Worm (Caenorhabditis elegans) whole organism, L2 larva: ENCODE data around the gene C44C10.12.

Source experiments
- C34F6.9 ChIP-seq: fragments of 150-350 bp; optimal IDR thresholded peaks from 2 replicates; lab custom pipeline; 2014; ENCODE audit warnings: missing biosample characterization, missing genetic modification characterization
- F13H6.1 ChIP-seq: sonication (generic microtip); optimal IDR thresholded peaks from 2 replicates; lab custom pipeline; 2016; ENCODE audit warnings: missing genetic modification characterization, missing compliant biosample characterization
- Y55F3AM.14 ChIP-seq: fragments of 200-800 bp; sonication (Bioruptor generic); optimal IDR thresholded peaks from 2 replicates; lab custom pipeline; 2018; ENCODE audit warnings: mild to moderate bottlenecking, missing genetic modification characterization, missing compliant biosample characterization
- alr-1 ChIP-seq: fragments of 150-350 bp; optimal IDR thresholded peaks from 2 replicates; lab custom pipeline; 2014; ENCODE audit warnings: missing biosample characterization, missing genetic modification characterization
- aly-2 ChIP-seq: fragments of 150-350 bp; optimal IDR thresholded peaks from 2 replicates; lab custom pipeline; 2014; ENCODE audit warnings: missing biosample characterization, missing genetic modification characterization
- ama-1 ChIP-seq: fragments of 150-350 bp; optimal IDR thresholded peaks from 2 replicates; lab custom pipeline; 2018; ENCODE audit warnings: inconsistent platforms
- blmp-1 ChIP-seq: sonication (generic microtip); optimal IDR thresholded peaks from 2 replicates; lab custom pipeline; 2017; ENCODE audit warnings: missing genetic modification characterization, mild to moderate bottlenecking, missing compliant biosample characterization, antibody characterized with exemption, moderate library complexity; ENCODE audit not compliant: insufficient read depth
- ceh-82 ChIP-seq: fragments of 150-350 bp; optimal IDR thresholded peaks from 2 replicates; lab custom pipeline; 2014; ENCODE audit warnings: missing biosample characterization, missing genetic modification characterization
- crh-2 ChIP-seq: sonication (generic microtip); optimal IDR thresholded peaks from 2 replicates; lab custom pipeline; 2017; ENCODE audit warnings: missing biosample characterization, missing genetic modification characterization
- dmd-4 ChIP-seq: sonication (generic microtip); optimal IDR thresholded peaks from 2 replicates; lab custom pipeline; 2017; ENCODE audit warnings: missing biosample characterization, missing genetic modification characterization
- egl-27 ChIP-seq: sonication (generic microtip); optimal IDR thresholded peaks from 3 replicates; lab custom pipeline; 2017; ENCODE audit warnings: missing biosample characterization, missing genetic modification reagents, missing genetic modification characterization
- elt-1 ChIP-seq: fragments of 150-350 bp; optimal IDR thresholded peaks from 2 replicates; lab custom pipeline; 2014; ENCODE audit warnings: missing biosample characterization, missing genetic modification characterization
- fos-1 ChIP-seq: fragments of 150-350 bp; optimal IDR thresholded peaks from 2 replicates; lab custom pipeline; 2014; ENCODE audit warnings: missing biosample characterization, missing genetic modification characterization
- gmeb-1 ChIP-seq: fragments of 150-350 bp; optimal IDR thresholded peaks from 2 replicates; lab custom pipeline; 2014; ENCODE audit warnings: missing biosample characterization, missing genetic modification characterization
- lin-11 ChIP-seq: fragments of 150-350 bp; sonication (generic microtip); optimal IDR thresholded peaks from 2 replicates; lab custom pipeline; 2014; ENCODE audit warnings: missing biosample characterization, missing genetic modification characterization, inconsistent platforms, mixed read lengths
- mab-5 ChIP-seq: fragments of 150-350 bp; optimal IDR thresholded peaks from 2 replicates; lab custom pipeline; 2014; ENCODE audit warnings: missing biosample characterization, missing genetic modification characterization
- mdl-1 ChIP-seq, 2 experiments: fragments of 150-350 bp in 1 of 2; sonication (generic microtip) in 1 of 2; optimal IDR thresholded peaks; 2 replicates each; lab custom pipeline; 2017; ENCODE audit warnings: missing biosample characterization in 2 of 2, missing genetic modification characterization in 2 of 2
- nhr-10 ChIP-seq: sonication (generic microtip); optimal IDR thresholded peaks from 2 replicates; lab custom pipeline; 2017; ENCODE audit warnings: missing biosample characterization, missing genetic modification characterization
- nhr-11 ChIP-seq: fragments of 150-350 bp; optimal IDR thresholded peaks from 2 replicates; lab custom pipeline; 2014; ENCODE audit warnings: missing biosample characterization, missing genetic modification characterization
- nhr-129 ChIP-seq: fragments of 150-350 bp; optimal IDR thresholded peaks from 2 replicates; lab custom pipeline; 2014; ENCODE audit warnings: missing biosample characterization, missing genetic modification characterization
- nhr-23 ChIP-seq: fragments of 150-350 bp; optimal IDR thresholded peaks from 2 replicates; lab custom pipeline; 2014; ENCODE audit warnings: missing biosample characterization, missing genetic modification reagents, missing genetic modification characterization
- nhr-25 ChIP-seq: fragments of 150-350 bp; sonication (generic microtip); optimal IDR thresholded peaks from 3 replicates; lab custom pipeline; 2014; ENCODE audit warnings: missing biosample characterization, missing genetic modification characterization
- nhr-77 ChIP-seq: fragments of 150-350 bp; optimal IDR thresholded peaks from 2 replicates; lab custom pipeline; 2014; ENCODE audit warnings: missing biosample characterization, missing genetic modification characterization
- peb-1 ChIP-seq: fragments of 150-350 bp; optimal IDR thresholded peaks from 2 replicates; lab custom pipeline; 2014; ENCODE audit warnings: missing biosample characterization, missing genetic modification characterization
- sem-4 ChIP-seq: fragments of 150-350 bp; optimal IDR thresholded peaks from 2 replicates; lab custom pipeline; 2014; ENCODE audit warnings: missing biosample characterization, missing genetic modification reagents, missing genetic modification characterization
- skn-1 ChIP-seq: sonication (generic microtip); optimal IDR thresholded peaks from 2 replicates; lab custom pipeline; 2017; ENCODE audit warnings: missing biosample characterization, missing genetic modification characterization
- sma-9 ChIP-seq, 2 experiments: fragments of 150-350 bp in 1 of 2; sonication (generic microtip) in 1 of 2; optimal IDR thresholded peaks; 2 replicates each; lab custom pipeline; 2014 to 2016; ENCODE audit warnings: missing genetic modification characterization in 2 of 2, mild to moderate bottlenecking in 1 of 2, missing biosample characterization in 1 of 2, missing compliant biosample characterization in 1 of 2, missing genetic modification reagents in 1 of 2, moderate library complexity in 1 of 2
- snpc-4 ChIP-seq: fragments of 150-350 bp; optimal IDR thresholded peaks from 2 replicates; lab custom pipeline; 2014; ENCODE audit warnings: missing biosample characterization, missing genetic modification characterization
- unc-39 ChIP-seq: fragments of 150-350 bp; optimal IDR thresholded peaks from 2 replicates; lab custom pipeline; 2014; ENCODE audit warnings: missing biosample characterization, missing genetic modification characterization
- unc-62 ChIP-seq: fragments of 150-350 bp; optimal IDR thresholded peaks from 2 replicates; lab custom pipeline; 2014; ENCODE audit warnings: missing biosample characterization, missing genetic modification reagents, missing genetic modification characterization
- zag-1 ChIP-seq: fragments of 150-350 bp; optimal IDR thresholded peaks from 2 replicates; lab custom pipeline; 2014; ENCODE audit warnings: missing biosample characterization, missing genetic modification characterization
- ztf-1 ChIP-seq: fragments of 200-800 bp; sonication (Bioruptor generic); conservative IDR thresholded peaks from 2 replicates; pipeline ENCODE4 v1.3.6; 2022; ENCODE audit warnings: missing genetic modification characterization, missing compliant biosample characterization
- ztf-11 ChIP-seq: sonication (generic microtip); optimal IDR thresholded peaks from 2 replicates; lab custom pipeline; 2017; ENCODE audit warnings: missing biosample characterization, missing genetic modification characterization

Gene C44C10.12

ce11 chrX:11712230-11712853 lies 15.5 kb downstream of the C44C10.12 start, which contains the start of gene col-180:
col-180 (minus strand) TSS chrX:11712280.
- TF ChIP-seq sem-4 (no peak), peb-1 (no peak), C34F6.9 (tag; lab: Kevin White, UChicago) (no peak), egl-27 (tag; lab: Kevin White, UChicago) (no peak), ztf-1 (GFP tag; lab: Robert Waterston, UW) (no peak), alr-1 (tag; lab: Kevin White, UChicago) (no peak), zag-1 (tag; lab: Kevin White, UChicago) (no peak), blmp-1 (no peak), unc-39 (tag; lab: Kevin White, UChicago) (no peak), ceh-82 (no peak), unc-62 (GFP tag; lab: Kevin White, UChicago) (no peak), ama-1 (no peak), elt-1 (tag; lab: Kevin White, UChicago) (no peak)

- TF ChIP-seq nhr-23 (tag; lab: Kevin White, UChicago) = no peak
- no peak for TF ChIP-seq ceh-82
- TF ChIP-seq mab-5 (tag; lab: Kevin White, UChicago) = no peak
- no peak for TF ChIP-seq crh-2 (tag; lab: Kevin White, UChicago)
- no peak for TF ChIP-seq nhr-77 (tag; lab: Kevin White, UChicago)
- TF ChIP-seq nhr-25 (tag; lab: Kevin White, UChicago) = peak; percentile 42
- no peak for TF ChIP-seq lin-11 (tag; lab: Kevin White, UChicago)
- TF ChIP-seq ama-1 = no peak
- TF ChIP-seq Y55F3AM.14 = no peak
- no peak for TF ChIP-seq aly-2 (tag; lab: Kevin White, UChicago)
- peak; percentile 28 for TF ChIP-seq blmp-1
- TF ChIP-seq, all 48 proteins: peak for 2
Measured at ce11 chrX:11716463-11716960, 19.7 kb downstream of the C44C10.12 start, which contains the start of gene C44C10.9. C44C10.9 (minus strand) TSS chrX:11716513.

- TF ChIP-seq nhr-77 (tag; lab: Kevin White, UChicago) (no peak), gmeb-1 (no peak), peb-1 (no peak), nhr-129 (peak; percentile 3), F13H6.1 (peak; percentile 53)
Measured at ce11 chrX:11718751-11719150, 22.0 kb downstream of the C44C10.12 start.

ce11 chrX:11720058-11720457 lies 23.3 kb downstream of the C44C10.12 start:
- TF ChIP-seq nhr-77 (tag; lab: Kevin White, UChicago) (no peak), F13H6.1 (peak; percentile 4), nhr-25 (tag; lab: Kevin White, UChicago) (peak; percentile 43)

ce11 chrX:11723781-11724201 lies 27.0 kb downstream of the C44C10.12 start, which contains the start of gene D1053.4:
D1053.4 (minus strand) TSS chrX:11723800.
- TF ChIP-seq snpc-4 (tag; lab: Kevin White, UChicago) (no peak), skn-1 (tag; lab: Kevin White, UChicago) (no peak), sma-9 (GFP tag; optimal IDR thresholded peaks at IDR 0.05; lab: Kevin White, UChicago) (peak; percentile 47), sma-9 (tag; optimal IDR thresholded peaks at IDR 0.05; lab: Kevin White, UChicago) (no peak), nhr-11 (tag; lab: Kevin White, UChicago) (no peak), nhr-10 (tag; lab: Kevin White, UChicago) (no peak), egl-27 (tag; lab: Kevin White, UChicago) (peak; percentile 22), dmd-4 (tag; lab: Kevin White, UChicago) (no peak), gmeb-1 (peak; percentile 8), crh-2 (tag; lab: Kevin White, UChicago) (peak; percentile 76), F13H6.1 (peak; percentile 18), mdl-1 (tag; optimal IDR thresholded peaks at IDR 0.05; lab: Kevin White, UChicago) (peak in 1 of 2 experiments; percentile 15), fos-1 (tag; lab: Kevin White, UChicago) (peak; percentile 85), ztf-11 (tag; lab: Kevin White, UChicago) (no peak), Y55F3AM.14 (no peak)
- TF ChIP-seq, all 48 proteins: peak for 7
